Fruit fly (Drosophila melanogaster): ENCODE data around the gene CG1544.

The CG1544 gene

dm6 chr3R:31252093-31252962, 55.6 kb downstream of the CG1544 start, which contains the start of the genes qless and mRpL32 (continued):
- TF ChIP-seq nmo (GFP tag; optimal IDR thresholded peaks at IDR 0.05) (peak; percentile 71), dysf (GFP tag; IDR thresholded peaks at IDR 0.05) (peak; percentile 74), CG12744 (GFP tag; optimal IDR thresholded peaks at IDR 0.05) (no peak), CG8924 (tag; optimal IDR thresholded peaks at IDR 0.05) (peak; percentile 40), CG7271 (tag; optimal IDR thresholded peaks at IDR 0.05) (no peak), salm (tag; optimal IDR thresholded peaks at IDR 0.05) (no peak), CG11247 (GFP tag; IDR thresholded peaks at IDR 0.05) (peak; percentile 82), CG31441 (GFP tag; IDR thresholded peaks at IDR 0.05) (peak; percentile 47; the same call in 1 of the 2 replicates), Asciz (GFP tag; optimal IDR thresholded peaks at IDR 0.05) (no peak), maf-S (GFP tag; optimal IDR thresholded peaks at IDR 0.05) (peak; percentile 22), z (GFP tag; IDR thresholded peaks at IDR 0.05) (no peak), caup (GFP tag; optimal IDR thresholded peaks at IDR 0.05; ENCODE audit: severe bottlenecking) (peak; percentile 46), CG2120 (GFP tag; optimal IDR thresholded peaks at IDR 0.05) (peak; percentile 68), Dip3 (GFP tag; optimal IDR thresholded peaks at IDR 0.05) (peak; percentile 19), CG4820 (GFP tag; optimal IDR thresholded peaks at IDR 0.05) (peak; percentile 69), gsb-n (tag; optimal IDR thresholded peaks at IDR 0.05) (no peak), CG11085 (GFP tag; IDR thresholded peaks at IDR 0.05) (peak; percentile 51; the same call in 1 of the 2 replicates), Elba2 (GFP tag; optimal IDR thresholded peaks at IDR 0.05) (no peak), CG4404 (GFP tag; IDR thresholded peaks at IDR 0.05) (peak; percentile 74), Med (GFP tag) (peak; percentile 94), CG14965 (GFP tag; optimal IDR thresholded peaks at IDR 0.05; ENCODE audit: borderline replicate concordance) (no peak), chinmo (GFP tag; IDR thresholded peaks at IDR 0.05; ENCODE audit: partially characterized antibody) (peak; percentile 52; the same call in 1 of the 4 replicates), Fer2 (tag; optimal IDR thresholded peaks at IDR 0.05) (peak; percentile 45), CG32767 (GFP tag; IDR thresholded peaks at IDR 0.05) (peak; percentile 54), unc-4 (GFP tag; IDR thresholded peaks at IDR 0.05; ENCODE audit: partially characterized antibody) (peak; percentile 83), CG32772 (GFP tag; IDR thresholded peaks at IDR 0.05) (peak; percentile 72), gt (GFP tag; IDR thresholded peaks at IDR 0.05) (peak; percentile 80), CG4854 (GFP tag; optimal IDR thresholded peaks at IDR 0.05) (peak; percentile 48), gem (tag; optimal IDR thresholded peaks at IDR 0.05) (peak; percentile 72), CG7357 (GFP tag; IDR thresholded peaks at IDR 0.05) (peak; percentile 70; the same call in 2 of the 3 replicates), vnd (GFP tag; IDR thresholded peaks at IDR 0.05; ENCODE audit: partially characterized antibody) (peak; percentile 64), wek (GFP tag; optimal IDR thresholded peaks at IDR 0.05) (no peak), hbn (GFP tag; IDR thresholded peaks at IDR 0.05; ENCODE audit: partially characterized antibody) (peak; percentile 70; the same call in 1 of the 2 replicates), Sry-β (GFP tag; optimal IDR thresholded peaks at IDR 0.05) (peak; percentile 21), Dek (tag; optimal IDR thresholded peaks at IDR 0.05) (no peak), ssp (GFP tag; IDR thresholded peaks at IDR 0.05) (peak; percentile 70), HmgZ (tag; optimal IDR thresholded peaks at IDR 0.05) (peak; percentile 7), CG1602 (GFP tag; optimal IDR thresholded peaks at IDR 0.05) (peak; percentile 8), CG17802 (tag; optimal IDR thresholded peaks at IDR 0.05) (no peak), cwo (GFP tag; optimal IDR thresholded peaks at IDR 0.05) (no peak), mam (GFP tag; optimal IDR thresholded peaks at IDR 0.05) (peak; percentile 78), CG15011 (GFP tag; optimal IDR thresholded peaks at IDR 0.05) (no peak), CG17829 (tag; optimal IDR thresholded peaks at IDR 0.05) (peak; percentile 87), fd64A (GFP tag; optimal IDR thresholded peaks at IDR 0.05) (no peak), CG32532 (GFP tag; IDR thresholded peaks at IDR 0.05) (peak; percentile 85), zen (tag; optimal IDR thresholded peaks at IDR 0.05) (peak; percentile 51), Mrtf (GFP tag; IDR thresholded peaks at IDR 0.05) (peak; percentile 53; the same call in 1 of the 3 replicates), Rfx (GFP tag; IDR thresholded peaks at IDR 0.05) (peak; percentile 81; the same call in 1 of the 2 replicates)
